Fruit fly (Drosophila melanogaster) whole organism, wandering third instar larva: ENCODE measurements around the gene CG7135.

Experiments
- Dfd ChIP-seq: fragments of >200 bp; optimal IDR thresholded peaks from 2 replicates; lab custom pipeline; 2017; ENCODE audit warnings: missing biosample characterization, missing genetic modification characterization
- Hr83 ChIP-seq: fragments of 200-300 bp; sonication (Bioruptor generic); optimal IDR thresholded peaks from 2 replicates; lab custom pipeline; 2016; ENCODE audit warnings: missing biosample characterization, mild to moderate bottlenecking, missing genetic modification characterization, moderate library complexity; ENCODE audit not compliant: poor library complexity, severe bottlenecking
- Mio ChIP-seq: sonication (Bioruptor generic); optimal IDR thresholded peaks from 2 replicates; lab custom pipeline; 2016; ENCODE audit warnings: missing biosample characterization, missing genetic modification characterization
- br ChIP-seq: fragments of 200-800 bp; sonication (Bioruptor generic); optimal IDR thresholded peaks from 2 replicates; lab custom pipeline; 2016; ENCODE audit warnings: missing biosample characterization, missing genetic modification characterization
- h ChIP-seq: fragments of 200-800 bp; sonication (Bioruptor generic); optimal IDR thresholded peaks from 3 replicates; lab custom pipeline; 2016; ENCODE audit warnings: missing biosample characterization, mild to moderate bottlenecking, missing genetic modification characterization
- psq ChIP-seq: fragments of 200-800 bp; sonication (Bioruptor generic); optimal IDR thresholded peaks from 3 replicates; lab custom pipeline; 2017; ENCODE audit warnings: missing biosample characterization, mild to moderate bottlenecking, missing genetic modification characterization, moderate library complexity

DNA sequence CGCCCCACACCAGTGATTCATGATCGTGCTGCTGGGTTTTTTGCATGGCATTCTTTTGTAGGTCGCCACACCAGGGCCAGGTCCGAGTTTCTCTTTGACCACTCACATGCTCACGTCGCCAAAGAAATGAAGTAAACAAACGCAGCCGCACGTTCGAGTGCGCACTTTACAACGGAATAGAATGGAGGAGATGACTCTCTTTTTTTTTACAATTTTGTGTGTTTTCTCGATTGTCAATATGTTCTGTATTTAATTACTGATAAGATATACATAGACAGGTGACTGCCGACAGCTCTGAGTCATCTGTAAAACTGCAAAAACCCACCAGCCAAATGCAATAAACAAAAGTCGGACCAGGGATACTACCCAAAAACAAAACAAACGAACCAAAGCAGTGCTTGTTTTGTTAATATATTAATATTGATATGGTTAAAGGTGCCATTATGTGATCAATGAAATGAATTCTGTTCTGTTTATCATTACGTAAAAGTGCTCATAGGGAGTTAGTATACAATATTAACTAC, 3.2 kb upstream of the CG7135 start:
- TF ChIP-seq Hr83: no peak
- TF ChIP-seq Dfd (GFP tag; lab: Kevin White, UChicago): no peak
- no peak for TF ChIP-seq h (GFP tag; lab: Kevin White, UChicago)
- no peak for TF ChIP-seq br (GFP tag; lab: Kevin White, UChicago)
- no peak for TF ChIP-seq Mio (GFP tag; lab: Kevin White, UChicago)
- no peak for TF ChIP-seq psq (GFP tag; lab: Kevin White, UChicago)
